Worm (Caenorhabditis elegans) whole organism, midembryonic: ENCODE measurements around the gene F20A1.8.

ENCODE experiments used
- T22C8.4 ChIP-seq: fragments of 200-800 bp; sonication (Bioruptor generic); IDR thresholded peaks from 2 replicates; pipeline ENCODE4 v1.3.6; 2022; ENCODE audit warnings: missing genetic modification characterization, missing compliant biosample characterization
- cog-1 ChIP-seq: sonication (generic microtip); optimal IDR thresholded peaks from 2 replicates; lab custom pipeline; 2016; ENCODE audit warnings: missing genetic modification characterization, missing compliant biosample characterization
- flt-1 ChIP-seq: fragments of 200-800 bp; sonication (Bioruptor generic); IDR thresholded peaks from 2 replicates; pipeline ENCODE4 v1.3.6; 2022; ENCODE audit warnings: missing genetic modification characterization, missing compliant biosample characterization
- klf-2 ChIP-seq: fragments of 200-800 bp; sonication (Bioruptor generic); conservative IDR thresholded peaks from 2 replicates; pipeline ENCODE4 v1.3.6; 2022; ENCODE audit warnings: missing genetic modification reagents, missing genetic modification characterization, missing compliant biosample characterization
- med-1 ChIP-seq: sonication (generic microtip); optimal IDR thresholded peaks from 2 replicates; lab custom pipeline; 2017; ENCODE audit warnings: missing genetic modification characterization, mild to moderate bottlenecking, missing compliant biosample characterization, antibody characterized with exemption, missing genetic modification reagents; ENCODE audit not compliant: insufficient read depth
- ref-1 ChIP-seq: fragments of 200-800 bp; sonication (Bioruptor generic); conservative IDR thresholded peaks from 2 replicates; pipeline ENCODE4 v1.3.6; 2022; ENCODE audit warnings: missing genetic modification reagents, missing genetic modification characterization, missing compliant biosample characterization
- tab-1 ChIP-seq: fragments of 200-800 bp; sonication (Bioruptor generic); IDR thresholded peaks from 2 replicates; pipeline ENCODE4 v1.3.6; 2022; ENCODE audit warnings: missing genetic modification characterization, missing compliant biosample characterization
- ztf-23 ChIP-seq: fragments of 200-800 bp; sonication (Bioruptor generic); IDR thresholded peaks from 2 replicates; pipeline ENCODE4 v1.3.6; 2022; ENCODE audit warnings: missing genetic modification reagents, missing genetic modification characterization, missing compliant biosample characterization
- ztf-29 ChIP-seq: fragments of 200-800 bp; sonication (Bioruptor generic); IDR thresholded peaks from 2 replicates; pipeline ENCODE4 v1.3.6; 2022; ENCODE audit warnings: missing genetic modification reagents, missing genetic modification characterization, missing compliant biosample characterization

The F20A1.8 gene

ce11 chrV:7085518-7086104, 38.2 kb upstream of the F20A1.8 start, which contains the start of gene VC5.2:
VC5.2 (plus strand) TSS chrV:7085956.
- no peak for TF ChIP-seq ztf-29 (GFP tag; lab: Robert Waterston, UW)
- no peak for TF ChIP-seq ref-1 (GFP tag; lab: Robert Waterston, UW)
- TF ChIP-seq tab-1 (GFP tag; lab: Robert Waterston, UW): no peak
- no peak for TF ChIP-seq med-1
- TF ChIP-seq ztf-23 (GFP tag; lab: Robert Waterston, UW): no peak
- no peak for TF ChIP-seq cog-1 (tag; lab: Kevin White, UChicago)
- no peak for TF ChIP-seq T22C8.4
- TF ChIP-seq klf-2 (GFP tag; lab: Robert Waterston, UW): no peak

- no peak for TF ChIP-seq med-1
- TF ChIP-seq ztf-23 (GFP tag; lab: Robert Waterston, UW): peak; percentile 70
Observed at ce11 chrV:7084612-7085139, 37.3 kb upstream of the F20A1.8 start, which contains the start of gene mys-1. mys-1 (minus strand) TSS chrV:7084662.

- no peak for TF ChIP-seq T22C8.4
- no peak for TF ChIP-seq klf-2 (GFP tag; lab: Robert Waterston, UW)
- TF ChIP-seq ztf-29 (GFP tag; lab: Robert Waterston, UW): no peak
- no peak for TF ChIP-seq cog-1 (tag; lab: Kevin White, UChicago)
- no peak for TF ChIP-seq ref-1 (GFP tag; lab: Robert Waterston, UW)
Observed at ce11 chrV:7079388-7079787, 32.0 kb upstream of the F20A1.8 start.

ce11 chrV:7078765-7079164, 31.4 kb upstream of the F20A1.8 start:
- TF ChIP-seq ref-1 (GFP tag; lab: Robert Waterston, UW): no peak
- TF ChIP-seq ztf-29 (GFP tag; lab: Robert Waterston, UW): no peak

DNA sequence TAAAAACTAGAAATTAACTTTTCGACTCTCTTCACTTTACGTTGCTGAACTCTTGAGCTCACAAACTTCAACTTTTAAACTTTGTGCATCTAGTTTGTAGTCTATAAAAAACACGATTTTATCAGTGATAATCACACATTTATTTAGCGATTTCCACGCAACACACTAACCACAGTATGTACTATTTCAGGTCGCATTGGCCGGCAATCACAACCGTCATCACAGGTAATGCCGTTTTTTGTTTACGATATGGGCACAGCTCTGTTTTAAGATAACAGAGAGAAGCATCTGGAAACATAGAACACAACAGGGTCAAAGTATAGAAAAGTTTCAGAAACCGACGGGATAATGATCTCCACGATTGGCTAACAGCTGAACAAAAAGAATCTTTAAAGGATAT, 28.7 kb upstream of the F20A1.8 start:
- no peak for TF ChIP-seq med-1
- no peak for TF ChIP-seq cog-1 (tag; lab: Kevin White, UChicago)
- TF ChIP-seq ztf-23 (GFP tag; lab: Robert Waterston, UW): no peak
- TF ChIP-seq ref-1 (GFP tag; lab: Robert Waterston, UW): no peak
- TF ChIP-seq T22C8.4: no peak
- TF ChIP-seq klf-2 (GFP tag; lab: Robert Waterston, UW): no peak
- no peak for TF ChIP-seq tab-1 (GFP tag; lab: Robert Waterston, UW)
- TF ChIP-seq ztf-29 (GFP tag; lab: Robert Waterston, UW): no peak
- TF ChIP-seq flt-1 (GFP tag; lab: Robert Waterston, UW): no peak

DNA sequence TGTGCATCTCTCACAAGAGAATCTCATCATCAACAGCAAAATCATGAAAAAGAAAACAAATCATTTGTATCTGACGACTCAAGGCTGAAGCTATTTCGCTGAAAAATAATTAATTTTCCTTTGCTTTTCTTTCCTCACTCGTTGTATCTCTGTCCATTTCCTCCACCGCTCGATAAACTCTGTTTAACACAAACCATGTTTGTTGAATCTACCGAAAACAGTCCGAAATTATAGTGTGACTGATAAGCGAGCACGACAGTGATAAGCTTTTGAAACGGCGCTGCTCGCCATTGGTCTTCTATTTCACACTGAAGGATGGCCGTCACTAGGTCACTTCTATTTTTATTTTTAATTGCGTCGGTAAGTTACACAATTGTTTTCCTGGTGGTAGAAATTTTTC, 28.2 kb upstream of the F20A1.8 start, which contains the start of gene npa-1:
Gene npa-1, plus strand, starts transcription at position 142 of the 400 bp plus-strand sequence.
- TF ChIP-seq klf-2 (GFP tag; lab: Robert Waterston, UW) (no peak), med-1 (no peak), ref-1 (GFP tag; lab: Robert Waterston, UW) (no peak), cog-1 (tag; lab: Kevin White, UChicago) (no peak), ztf-23 (GFP tag; lab: Robert Waterston, UW) (no peak), flt-1 (GFP tag; lab: Robert Waterston, UW) (no peak), ztf-29 (GFP tag; lab: Robert Waterston, UW) (no peak), T22C8.4 (no peak), tab-1 (GFP tag; lab: Robert Waterston, UW) (no peak)

ce11 chrV:7072309-7072708, 24.9 kb upstream of the F20A1.8 start, which contains the start of gene F27B10.1:
F27B10.1 (plus strand) TSS chrV:7072609.
- TF ChIP-seq ref-1 (GFP tag; lab: Robert Waterston, UW) (no peak), med-1 (no peak), klf-2 (GFP tag; lab: Robert Waterston, UW) (no peak), T22C8.4 (no peak), cog-1 (tag; lab: Kevin White, UChicago) (no peak), tab-1 (GFP tag; lab: Robert Waterston, UW) (no peak), ztf-23 (GFP tag; lab: Robert Waterston, UW) (no peak)

- no peak for TF ChIP-seq cog-1 (tag; lab: Kevin White, UChicago)
- no peak for TF ChIP-seq tab-1 (GFP tag; lab: Robert Waterston, UW)
- no peak for TF ChIP-seq ref-1 (GFP tag; lab: Robert Waterston, UW)
- TF ChIP-seq med-1: no peak
Observed at ce11 chrV:7069605-7070004, 22.2 kb upstream of the F20A1.8 start.

- no peak for TF ChIP-seq klf-2 (GFP tag; lab: Robert Waterston, UW)
- no peak for TF ChIP-seq T22C8.4
- no peak for TF ChIP-seq cog-1 (tag; lab: Kevin White, UChicago)
- TF ChIP-seq ref-1 (GFP tag; lab: Robert Waterston, UW): no peak
- TF ChIP-seq med-1: no peak
- no peak for TF ChIP-seq ztf-23 (GFP tag; lab: Robert Waterston, UW)
- TF ChIP-seq tab-1 (GFP tag; lab: Robert Waterston, UW): no peak
- no peak for TF ChIP-seq flt-1 (GFP tag; lab: Robert Waterston, UW)
- no peak for TF ChIP-seq ztf-29 (GFP tag; lab: Robert Waterston, UW)
Observed at ce11 chrV:7068861-7069260, 21.4 kb upstream of the F20A1.8 start.

DNA sequence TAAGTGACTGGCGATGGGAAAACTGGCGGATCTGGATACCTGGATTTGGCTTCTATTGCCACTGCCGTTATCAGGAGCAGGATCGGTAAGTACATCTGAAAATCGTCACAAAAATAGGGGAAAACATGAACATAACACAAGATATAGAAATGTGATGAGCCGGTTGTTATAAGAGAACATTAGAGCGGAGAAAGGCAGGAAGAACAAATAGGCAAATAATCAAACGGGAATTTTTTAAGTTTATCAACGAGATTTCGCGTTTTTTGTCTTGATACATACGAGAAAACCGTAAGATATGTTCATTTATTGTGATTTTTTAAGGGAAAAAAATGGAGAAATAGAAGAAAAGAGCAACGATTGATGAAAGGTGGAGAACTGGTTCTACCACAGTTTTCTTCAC, 17.8 kb upstream of the F20A1.8 start, which contains the start of gene Y57E12AR.1:
Gene Y57E12AR.1, minus strand, starts transcription at position 101 of the 400 bp plus-strand sequence.
- TF ChIP-seq tab-1 (GFP tag; lab: Robert Waterston, UW) (no peak), med-1 (no peak), T22C8.4 (no peak), ref-1 (GFP tag; lab: Robert Waterston, UW) (no peak), flt-1 (GFP tag; lab: Robert Waterston, UW) (no peak), ztf-29 (GFP tag; lab: Robert Waterston, UW) (no peak), cog-1 (tag; lab: Kevin White, UChicago) (no peak), klf-2 (GFP tag; lab: Robert Waterston, UW) (no peak), ztf-23 (GFP tag; lab: Robert Waterston, UW) (no peak)
